Worm (Caenorhabditis elegans) whole organism, young adult: ENCODE measurements around the gene C15H9.2.

Source experiments
- C06A6.2 ChIP-seq: fragments of 200-800 bp; sonication (Bioruptor generic); conservative IDR thresholded peaks from 2 replicates; pipeline ENCODE4 v1.3.6; 2022; ENCODE audit warnings: missing genetic modification characterization, missing compliant biosample characterization
- C17E4.6 ChIP-seq: fragments of 200-800 bp; sonication (Bioruptor generic); IDR thresholded peaks from 2 replicates; pipeline ENCODE4 v1.3.6; 2022; ENCODE audit warnings: missing genetic modification reagents, missing genetic modification characterization, missing compliant biosample characterization
- F33H1.4 ChIP-seq: fragments of 200-800 bp; sonication (Bioruptor generic); IDR thresholded peaks from 2 replicates; pipeline ENCODE4 v1.3.6; 2022; ENCODE audit warnings: missing genetic modification reagents, missing genetic modification characterization, missing compliant biosample characterization
- F39B2.1 ChIP-seq: fragments of 200-800 bp; sonication (Bioruptor generic); IDR thresholded peaks from 2 replicates; pipeline ENCODE4 v1.3.6; 2022; ENCODE audit warnings: missing genetic modification reagents, missing genetic modification characterization, missing compliant biosample characterization
- F55B11.4 ChIP-seq: sonication (generic microtip); optimal IDR thresholded peaks from 2 replicates; lab custom pipeline; 2016; ENCODE audit warnings: missing compliant biosample characterization, missing genetic modification characterization, borderline replicate concordance; ENCODE audit not compliant: insufficient read depth
- F57A8.1 ChIP-seq: fragments of 200-800 bp; sonication (Bioruptor generic); optimal IDR thresholded peaks from 2 replicates; lab custom pipeline; 2018; ENCODE audit warnings: mild to moderate bottlenecking, missing genetic modification characterization, moderate library complexity, missing compliant biosample characterization
- F57C9.4 ChIP-seq: sonication (generic microtip); optimal IDR thresholded peaks from 2 replicates; lab custom pipeline; 2017; ENCODE audit warnings: mild to moderate bottlenecking, missing genetic modification characterization, missing compliant biosample characterization
- K11D2.4 ChIP-seq: fragments of 200-800 bp; sonication (Bioruptor generic); IDR thresholded peaks from 2 replicates; pipeline ENCODE4 v1.3.6; 2022; ENCODE audit warnings: missing genetic modification reagents, missing genetic modification characterization, missing compliant biosample characterization
- T26A5.8 ChIP-seq: sonication (generic microtip); optimal IDR thresholded peaks from 2 replicates; lab custom pipeline; 2016; ENCODE audit warnings: missing genetic modification characterization, missing compliant biosample characterization
- Y95B8A.8 ChIP-seq: fragments of 200-800 bp; sonication (Bioruptor generic); IDR thresholded peaks from 2 replicates; pipeline ENCODE4 v1.3.6; 2022; ENCODE audit warnings: missing genetic modification reagents, missing genetic modification characterization, missing compliant biosample characterization
- ZK185.1 ChIP-seq: sonication (generic microtip); optimal IDR thresholded peaks from 2 replicates; lab custom pipeline; 2016; ENCODE audit warnings: mild to moderate bottlenecking, missing genetic modification characterization, missing compliant biosample characterization; ENCODE audit not compliant: poor library complexity, severe bottlenecking
- ama-1 ChIP-seq, 3 experiments: fragments of 150-350 bp in 1 of 3; sonication (generic microtip) in 2 of 3; optimal IDR thresholded peaks; 2 replicates each; lab custom pipeline; 2014 to 2018; ENCODE audit warnings: missing biosample characterization in 2 of 3, missing genetic modification characterization in 2 of 3, missing genetic modification reagents in 2 of 3
- attf-6 ChIP-seq: fragments of 200-800 bp; sonication (Bioruptor generic); IDR thresholded peaks from 2 replicates; pipeline ENCODE4 v1.3.6; 2022; ENCODE audit warnings: missing genetic modification reagents, missing genetic modification characterization, missing compliant biosample characterization
- bed-1 ChIP-seq: fragments of 200-800 bp; sonication (Bioruptor generic); IDR thresholded peaks from 2 replicates; pipeline ENCODE4 v1.3.6; 2022; ENCODE audit warnings: missing genetic modification reagents, missing genetic modification characterization, missing compliant biosample characterization
- bed-2 ChIP-seq: fragments of 200-800 bp; sonication (Bioruptor generic); IDR thresholded peaks from 2 replicates; pipeline ENCODE4 v1.3.6; 2022; ENCODE audit warnings: missing genetic modification reagents, missing genetic modification characterization, missing compliant biosample characterization
- ccch-3 ChIP-seq: fragments of 200-800 bp; sonication (Bioruptor generic); optimal IDR thresholded peaks from 2 replicates; lab custom pipeline; 2018; ENCODE audit warnings: mild to moderate bottlenecking, missing genetic modification characterization, missing compliant biosample characterization
- cebp-2 ChIP-seq: fragments of 200-800 bp; sonication (Bioruptor generic); IDR thresholded peaks from 2 replicates; pipeline ENCODE4 v1.3.6; 2022; ENCODE audit warnings: missing genetic modification characterization, missing compliant biosample characterization
- ceh-40 ChIP-seq: fragments of 200-800 bp; sonication (Bioruptor generic); IDR thresholded peaks from 2 replicates; pipeline ENCODE4 v1.3.6; 2022; ENCODE audit warnings: missing genetic modification characterization, missing compliant biosample characterization
- ceh-79 ChIP-seq: sonication (generic microtip); optimal IDR thresholded peaks from 2 replicates; lab custom pipeline; 2017; ENCODE audit warnings: mild to moderate bottlenecking, missing genetic modification characterization, missing compliant biosample characterization
- dpff-1 ChIP-seq: sonication (generic microtip); optimal IDR thresholded peaks from 2 replicates; lab custom pipeline; 2017; ENCODE audit warnings: mild to moderate bottlenecking, missing genetic modification characterization, missing compliant biosample characterization
- efl-1 ChIP-seq: fragments of 150-350 bp; optimal IDR thresholded peaks from 2 replicates; lab custom pipeline; 2014; ENCODE audit warnings: missing biosample characterization, missing genetic modification reagents, missing genetic modification characterization
- egrh-3 ChIP-seq: fragments of 200-800 bp; sonication (Bioruptor generic); IDR thresholded peaks from 2 replicates; pipeline ENCODE4 v1.3.6; 2022; ENCODE audit warnings: missing genetic modification reagents, missing genetic modification characterization, missing compliant biosample characterization
- gei-17 ChIP-seq: fragments of 200-800 bp; sonication (Bioruptor generic); optimal IDR thresholded peaks from 2 replicates; lab custom pipeline; 2018; ENCODE audit warnings: mild to moderate bottlenecking, missing genetic modification characterization, missing compliant biosample characterization
- lag-1 ChIP-seq: fragments of 200-800 bp; sonication (Bioruptor generic); IDR thresholded peaks from 2 replicates; pipeline ENCODE4 v1.3.6; 2022; ENCODE audit warnings: missing genetic modification reagents, missing genetic modification characterization, missing compliant biosample characterization
- lir-1 ChIP-seq: fragments of 200-800 bp; sonication (Bioruptor generic); conservative IDR thresholded peaks from 2 replicates; pipeline ENCODE4 v1.3.6; 2022; ENCODE audit warnings: missing genetic modification reagents, missing genetic modification characterization, missing compliant biosample characterization
- lsl-1 ChIP-seq: fragments of 200-800 bp; sonication (Bioruptor generic); optimal IDR thresholded peaks from 2 replicates; lab custom pipeline; 2018; ENCODE audit warnings: mild to moderate bottlenecking, missing genetic modification characterization, moderate library complexity, missing compliant biosample characterization
- mel-28 ChIP-seq: sonication (generic microtip); optimal IDR thresholded peaks from 2 replicates; lab custom pipeline; 2016; ENCODE audit warnings: borderline replicate concordance, mild to moderate bottlenecking, missing genetic modification characterization, missing compliant biosample characterization
- mes-4 ChIP-seq: sonication (generic microtip); optimal IDR thresholded peaks from 2 replicates; lab custom pipeline; 2016; ENCODE audit warnings: missing genotype, missing genetic modification characterization, missing compliant biosample characterization
- mxl-1 ChIP-seq: sonication (generic microtip); optimal IDR thresholded peaks from 2 replicates; lab custom pipeline; 2016; ENCODE audit warnings: missing genetic modification characterization, missing compliant biosample characterization
- nfya-1 ChIP-seq: sonication (generic microtip); optimal IDR thresholded peaks from 2 replicates; lab custom pipeline; 2017; ENCODE audit warnings: antibody characterized with exemption, missing compliant biosample characterization, missing genetic modification characterization, borderline replicate concordance; ENCODE audit not compliant: insufficient read depth
- nfya-2 ChIP-seq: fragments of 200-800 bp; sonication (Bioruptor generic); IDR thresholded peaks from 2 replicates; pipeline ENCODE4 v1.3.6; 2022; ENCODE audit warnings: missing genetic modification reagents, missing genetic modification characterization, missing compliant biosample characterization
- nhr-27 ChIP-seq: fragments of 200-800 bp; sonication (Bioruptor generic); optimal IDR thresholded peaks from 2 replicates; lab custom pipeline; 2018; ENCODE audit warnings: mild to moderate bottlenecking, missing genetic modification characterization, moderate library complexity, missing compliant biosample characterization
- nhr-80 ChIP-seq: sonication (generic microtip); optimal IDR thresholded peaks from 2 replicates; lab custom pipeline; 2016; ENCODE audit warnings: missing genetic modification characterization, missing compliant biosample characterization
- pbrm-1 ChIP-seq: fragments of 200-800 bp; sonication (Bioruptor generic); IDR thresholded peaks from 2 replicates; pipeline ENCODE4 v1.3.6; 2022; ENCODE audit warnings: missing genetic modification reagents, missing genetic modification characterization, missing compliant biosample characterization
- rcor-1 ChIP-seq: fragments of 200-800 bp; sonication (Bioruptor generic); IDR thresholded peaks from 2 replicates; pipeline ENCODE4 v1.3.6; 2022; ENCODE audit warnings: missing genetic modification reagents, missing genetic modification characterization, missing compliant biosample characterization
- repo-1 ChIP-seq: sonication (generic microtip); optimal IDR thresholded peaks from 2 replicates; lab custom pipeline; 2017; ENCODE audit warnings: mild to moderate bottlenecking, missing genetic modification characterization, missing compliant biosample characterization
- rpc-1 ChIP-seq, 2 experiments: fragments of 150-350 bp in 1 of 2; sonication (generic microtip) in 1 of 2; optimal IDR thresholded peaks; 2 replicates each; lab custom pipeline; 2014 to 2018; ENCODE audit warnings: missing biosample characterization in 1 of 2, missing genetic modification characterization in 1 of 2, missing genetic modification reagents in 1 of 2, missing genotype in 1 of 2
- snpc-1.3 ChIP-seq: sonication (generic microtip); optimal IDR thresholded peaks from 2 replicates; lab custom pipeline; 2017; ENCODE audit warnings: missing genetic modification characterization, mild to moderate bottlenecking, missing compliant biosample characterization, antibody characterized with exemption, moderate library complexity, missing genotype, missing genetic modification reagents; ENCODE audit not compliant: insufficient read depth
- somi-1 ChIP-seq: fragments of 200-800 bp; sonication (Bioruptor generic); optimal IDR thresholded peaks from 2 replicates; lab custom pipeline; 2018; ENCODE audit warnings: mild to moderate bottlenecking, missing genetic modification characterization, missing compliant biosample characterization
- sptf-2 ChIP-seq: fragments of 200-800 bp; sonication (Bioruptor generic); optimal IDR thresholded peaks from 2 replicates; lab custom pipeline; 2018; ENCODE audit warnings: mild to moderate bottlenecking, missing genetic modification characterization, missing compliant biosample characterization
- tbp1 ChIP-seq: fragments of 200-800 bp; sonication (Bioruptor generic); optimal IDR thresholded peaks from 2 replicates; lab custom pipeline; 2018; ENCODE audit warnings: mild to moderate bottlenecking, missing genetic modification characterization, missing compliant biosample characterization
- ztf-25 ChIP-seq: fragments of 200-800 bp; sonication (Bioruptor generic); IDR thresholded peaks from 2 replicates; pipeline ENCODE4 v1.3.6; 2022; ENCODE audit warnings: missing genetic modification reagents, missing genetic modification characterization, missing compliant biosample characterization
- ztf-28 ChIP-seq: fragments of 200-800 bp; sonication (Bioruptor generic); IDR thresholded peaks from 2 replicates; pipeline ENCODE4 v1.3.6; 2022; ENCODE audit warnings: missing genetic modification reagents, missing genetic modification characterization, missing compliant biosample characterization

The C15H9.2 gene

DNA sequence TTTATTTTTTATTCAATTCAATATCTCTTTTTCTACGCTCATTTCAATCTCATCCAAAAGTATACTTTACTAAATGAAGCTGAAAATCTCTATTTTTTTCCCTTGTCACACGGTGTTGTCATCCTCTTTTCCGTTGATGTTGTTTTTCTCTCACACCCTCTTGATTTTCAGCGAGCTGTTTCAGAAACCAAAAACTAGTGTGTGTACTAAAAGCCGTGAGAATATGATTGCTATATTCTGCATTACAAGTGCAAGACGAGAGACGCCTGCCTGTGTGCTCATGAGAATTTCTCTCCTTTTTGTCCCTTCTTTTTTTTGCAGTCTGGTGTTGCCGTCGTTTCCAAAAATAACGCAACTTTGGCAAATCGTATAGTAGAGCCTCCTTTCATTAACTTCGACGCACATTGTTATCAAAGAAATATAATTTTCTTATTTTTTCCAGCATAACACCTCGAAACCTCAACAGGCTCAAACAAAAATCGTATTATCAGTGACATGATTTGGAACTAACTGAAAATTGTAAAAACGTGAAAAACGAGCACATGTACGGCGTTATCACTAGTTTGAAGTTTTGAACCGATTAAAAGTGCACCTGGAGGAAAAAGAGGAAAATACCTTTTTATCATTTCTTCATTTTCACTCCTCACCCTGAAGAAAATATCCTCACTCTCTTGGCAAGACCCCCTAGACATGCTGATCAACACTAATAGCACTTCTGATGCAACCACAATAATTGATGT, at the start of gene C15H9.2:
Gene C15H9.2 (plus strand): TSS at position 441 of the 740 bp plus-strand sequence.
- no peak for TF ChIP-seq nfya-2 (GFP tag; lab: Robert Waterston, UW)
- no peak for TF ChIP-seq lag-1
- TF ChIP-seq F33H1.4 (GFP tag; lab: Robert Waterston, UW): no peak
- TF ChIP-seq ztf-25 (GFP tag; lab: Robert Waterston, UW): no peak
- TF ChIP-seq attf-6 (GFP tag; lab: Robert Waterston, UW): no peak
- peak; percentile 56 for TF ChIP-seq nhr-80 (tag; lab: Kevin White, UChicago)
- TF ChIP-seq F55B11.4 (tag; lab: Kevin White, UChicago): no peak

DNA sequence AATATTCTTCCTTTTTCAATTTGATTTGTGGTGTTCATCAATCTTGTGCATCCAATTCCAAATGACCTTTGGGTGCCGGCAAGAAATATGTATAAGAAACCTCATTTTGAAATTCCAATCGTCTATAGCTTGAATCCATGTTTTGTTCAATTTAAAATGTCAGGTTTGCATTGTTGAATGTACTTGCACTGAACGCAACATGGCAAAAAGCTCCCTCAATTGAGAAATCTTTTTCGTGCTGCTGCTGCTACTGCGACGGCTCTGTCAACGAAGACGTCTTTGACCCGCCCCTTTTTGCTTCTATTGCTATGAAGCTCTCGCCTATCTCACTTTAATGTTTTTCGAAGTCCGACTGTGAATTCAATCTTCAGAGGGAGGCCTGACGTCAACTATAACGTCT, 43.1 kb upstream of the C15H9.2 start, which contains the start of gene lgc-58:
Gene lgc-58 (plus strand): TSS at position 301 of the 400 bp plus-strand sequence.
- no peak for TF ChIP-seq Y95B8A.8 (GFP tag; lab: Robert Waterston, UW)
- no peak for TF ChIP-seq rcor-1 (GFP tag; lab: Robert Waterston, UW)
- TF ChIP-seq snpc-1.3 (tag; lab: Kevin White, UChicago): no peak
- no peak for TF ChIP-seq T26A5.8 (tag; lab: Kevin White, UChicago)
- TF ChIP-seq sptf-2: no peak
- no peak for TF ChIP-seq C06A6.2 (GFP tag; lab: Robert Waterston, UW)
- no peak for TF ChIP-seq K11D2.4 (GFP tag; lab: Robert Waterston, UW)
- TF ChIP-seq efl-1 (GFP tag; lab: Kevin White, UChicago): no peak

DNA sequence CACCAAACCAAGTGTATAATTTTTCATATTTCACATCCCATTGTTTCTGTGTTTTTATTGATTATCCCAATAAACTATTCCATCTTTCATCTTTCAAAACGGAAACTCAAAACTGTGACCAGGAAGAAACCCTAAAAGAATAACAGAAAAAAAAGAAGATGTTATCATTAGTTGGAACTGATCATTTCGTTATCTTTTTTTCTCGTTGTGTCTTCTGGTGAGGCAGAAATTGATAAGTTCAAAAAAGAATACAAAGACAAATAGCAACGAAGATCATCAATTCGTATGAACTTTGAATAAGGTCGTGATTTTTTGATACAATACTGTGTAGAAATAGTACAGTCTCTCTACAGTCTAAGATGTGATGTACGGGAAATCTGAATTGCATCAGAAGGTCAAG, 36.5 kb upstream of the C15H9.2 start:
- TF ChIP-seq mel-28 (tag; lab: Kevin White, UChicago) (no peak), F39B2.1 (GFP tag; lab: Robert Waterston, UW) (no peak), cebp-2 (GFP tag; lab: Robert Waterston, UW) (no peak), somi-1 (GFP tag; lab: Kevin White, UChicago) (no peak), bed-2 (no peak), rpc-1 (optimal IDR thresholded peaks at IDR 0.05; lab: Kevin White, UChicago) (no peak), rpc-1 (tag; optimal IDR thresholded peaks at IDR 0.05; lab: Kevin White, UChicago) (no peak), Y95B8A.8 (GFP tag; lab: Robert Waterston, UW) (no peak), ceh-79 (tag; lab: Kevin White, UChicago) (no peak), repo-1 (tag; lab: Kevin White, UChicago) (no peak), ztf-25 (GFP tag; lab: Robert Waterston, UW) (no peak), F57C9.4 (tag; lab: Kevin White, UChicago) (no peak), ama-1 (optimal IDR thresholded peaks at IDR 0.05; lab: Kevin White, UChicago) (no peak), ama-1 (GFP tag; optimal IDR thresholded peaks at IDR 0.05; lab: Kevin White, UChicago) (no peak), tbp1 (no peak), egrh-3 (GFP tag; lab: Robert Waterston, UW) (no peak), ceh-40 (GFP tag; lab: Robert Waterston, UW) (no peak)
- TF ChIP-seq, all 124 proteins: peak for 0

DNA sequence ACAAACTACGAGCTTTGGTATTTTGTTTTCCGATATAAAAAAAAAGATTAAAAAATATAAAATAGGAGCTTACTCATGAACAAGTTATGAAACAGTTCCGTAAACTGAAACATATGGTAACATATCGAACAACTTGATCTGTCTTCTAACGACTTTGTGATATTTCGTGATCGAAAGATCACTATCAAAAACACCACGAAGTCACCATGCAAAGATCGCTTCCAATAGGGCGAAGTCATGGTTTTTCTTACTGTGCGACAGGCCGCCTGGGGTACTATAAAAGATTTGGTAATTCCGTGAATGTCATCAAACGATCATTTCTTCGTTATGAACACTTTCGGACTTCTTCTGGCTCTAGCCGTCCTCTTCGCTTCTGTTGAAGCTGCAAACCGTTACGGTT, 35.7 kb upstream of the C15H9.2 start, which contains the start of gene C45B2.3:
Gene C45B2.3 (plus strand): TSS at position 301 of the 400 bp plus-strand sequence.
- TF ChIP-seq nfya-1 (tag; lab: Kevin White, UChicago) (no peak), lsl-1 (no peak), pbrm-1 (GFP tag; lab: Robert Waterston, UW) (no peak), ccch-3 (no peak), F57A8.1 (GFP tag; lab: Kevin White, UChicago) (no peak), C17E4.6 (GFP tag; lab: Robert Waterston, UW) (no peak), bed-1 (GFP tag; lab: Robert Waterston, UW) (no peak), repo-1 (tag; lab: Kevin White, UChicago) (no peak), ztf-28 (GFP tag; lab: Robert Waterston, UW) (no peak), dpff-1 (no peak), ZK185.1 (no peak), mxl-1 (no peak), gei-17 (GFP tag; lab: Kevin White, UChicago) (no peak), mes-4 (tag; lab: Kevin White, UChicago) (no peak), nhr-27 (no peak), lir-1 (GFP tag; lab: Robert Waterston, UW) (no peak)
